Worm (Caenorhabditis elegans): ENCODE data around the gene str-99.

- no peak for TF ChIP-seq him-1 (tag; optimal IDR thresholded peaks at IDR 0.05)
- TF ChIP-seq dao-5 (tag; optimal IDR thresholded peaks at IDR 0.05), result no peak
- no peak for TF ChIP-seq W03F9.2 (tag; optimal IDR thresholded peaks at IDR 0.05)
Observed at ce11 chrV:16180350-16180749, 22.1 kb upstream of the str-99 start, which contains the start of gene str-106.

Measured in whole organism, L4/young adult.